Worm (Caenorhabditis elegans): Measurements from ENCODE around the gene efn-2.

Gene efn-2

DNA sequence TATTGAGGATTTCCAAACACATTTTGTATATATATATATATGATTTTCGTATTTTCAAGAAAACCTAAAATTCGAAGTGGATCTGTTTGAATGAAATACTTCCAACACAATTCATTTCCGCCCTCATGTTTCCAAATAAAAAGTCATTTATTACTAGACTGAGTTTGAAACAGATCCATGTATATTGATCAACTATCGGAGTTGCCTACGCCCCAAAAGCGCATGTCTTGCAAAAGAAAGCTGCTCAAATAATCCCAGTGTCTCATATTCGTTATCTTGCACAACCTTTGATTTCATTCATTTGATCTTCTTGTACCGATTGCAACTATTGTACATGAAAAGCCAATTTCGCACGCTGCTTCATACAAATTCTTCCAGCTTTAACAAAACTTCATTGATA is 26.5 kb downstream of the efn-2 start, which contains the start of gene R09H10.2:
R09H10.2 (plus strand) TSS at position 301 of the 400 bp plus-strand sequence.
- no peak for TF ChIP-seq K09A11.1 (tag; optimal IDR thresholded peaks at IDR 0.05; ENCODE audit: insufficient read depth)
- no peak for TF ChIP-seq ceh-14 (tag; optimal IDR thresholded peaks at IDR 0.05)
- TF ChIP-seq fax-1 (tag; optimal IDR thresholded peaks at IDR 0.05) = no peak
- TF ChIP-seq odd-2 (tag; optimal IDR thresholded peaks at IDR 0.05) = no peak
- TF ChIP-seq tbx-2 (tag; optimal IDR thresholded peaks at IDR 0.05) = no peak
- no peak for TF ChIP-seq sox-2 (GFP tag; IDR thresholded peaks at IDR 0.05)
- TF ChIP-seq elt-2 (tag; optimal IDR thresholded peaks at IDR 0.05) = no peak
- no peak for TF ChIP-seq ceh-31 (tag; optimal IDR thresholded peaks at IDR 0.05)

DNA sequence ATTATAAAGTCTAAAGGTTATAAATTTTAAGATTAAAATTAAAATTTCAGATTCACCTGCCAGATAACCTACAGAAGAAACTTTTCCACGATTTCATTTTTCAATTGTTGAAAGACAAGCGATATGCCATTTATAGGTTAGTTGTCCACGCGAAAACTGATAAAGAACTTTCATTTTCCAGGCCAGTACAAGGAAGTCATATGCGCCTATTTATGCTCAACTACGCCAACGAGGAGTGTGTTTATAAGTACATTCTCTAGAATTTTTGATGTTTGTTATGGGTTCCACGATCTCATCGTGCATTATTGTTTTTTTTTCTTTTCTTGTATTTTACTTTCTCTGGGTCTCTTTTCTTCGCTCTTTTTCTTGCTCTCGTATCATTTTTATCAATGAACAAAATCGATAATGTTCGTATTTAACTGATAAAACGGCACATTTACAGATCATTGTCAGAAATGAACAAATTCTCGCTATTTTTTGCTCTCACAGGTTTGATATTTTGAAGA is 30.5 kb downstream of the efn-2 start, which contains the start of gene R09H10.3:
R09H10.3 (plus strand) TSS at position 456 of the 506 bp plus-strand sequence.
- no peak for TF ChIP-seq ceh-48 (tag; optimal IDR thresholded peaks at IDR 0.05)
- peak; percentile 21 for TF ChIP-seq elt-2 (tag; optimal IDR thresholded peaks at IDR 0.05)

DNA sequence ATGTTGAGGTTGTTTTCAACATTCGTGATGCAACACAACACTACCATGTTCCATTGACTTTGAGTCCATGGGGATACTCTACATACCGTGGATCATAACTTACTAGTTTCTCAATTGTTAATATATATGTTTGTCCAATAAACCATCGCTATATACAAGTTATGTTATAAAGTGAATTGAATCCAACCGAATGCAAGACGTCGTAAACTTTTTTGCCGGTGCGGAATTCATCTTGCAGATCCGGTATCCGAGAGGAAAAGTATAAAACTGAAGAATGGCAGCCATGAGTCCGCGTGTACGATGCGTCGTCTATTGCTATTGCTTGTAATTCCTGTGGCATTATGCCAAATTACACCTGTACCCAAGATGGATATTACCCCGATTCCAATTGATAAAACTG is 32.1 kb downstream of the efn-2 start, which contains the start of gene R09H10.6:
R09H10.6 (plus strand) TSS at position 301 of the 400 bp plus-strand sequence.
- TF ChIP-seq ztf-16 (tag; optimal IDR thresholded peaks at IDR 0.05) (no peak), fkh-10 (GFP tag; optimal IDR thresholded peaks at IDR 0.05) (no peak), sdc-2 (tag; optimal IDR thresholded peaks at IDR 0.05) (no peak), ceh-2 (tag; optimal IDR thresholded peaks at IDR 0.05) (no peak), lim-6 (tag; optimal IDR thresholded peaks at IDR 0.05) (no peak), K09A11.1 (tag; optimal IDR thresholded peaks at IDR 0.05; ENCODE audit: insufficient read depth) (no peak), elt-2 (tag; optimal IDR thresholded peaks at IDR 0.05) (no peak), npax-4 (tag; optimal IDR thresholded peaks at IDR 0.05) (no peak), sox-4 (tag; optimal IDR thresholded peaks at IDR 0.05) (no peak), hlh-30 (tag; optimal IDR thresholded peaks at IDR 0.05; ENCODE audit: insufficient read depth) (no peak), ceh-9 (tag; optimal IDR thresholded peaks at IDR 0.05) (no peak), F13H6.1 (tag; optimal IDR thresholded peaks at IDR 0.05) (no peak), hlh-8 (tag; optimal IDR thresholded peaks at IDR 0.05) (no peak), unc-86 (tag; optimal IDR thresholded peaks at IDR 0.05) (no peak), T23F11.4 (GFP tag; optimal IDR thresholded peaks at IDR 0.05) (no peak), unc-42 (tag; optimal IDR thresholded peaks at IDR 0.05) (no peak), pha-2 (tag; optimal IDR thresholded peaks at IDR 0.05) (no peak), ets-4 (tag; optimal IDR thresholded peaks at IDR 0.05) (no peak), rnt-1 (tag; optimal IDR thresholded peaks at IDR 0.05) (no peak)

DNA sequence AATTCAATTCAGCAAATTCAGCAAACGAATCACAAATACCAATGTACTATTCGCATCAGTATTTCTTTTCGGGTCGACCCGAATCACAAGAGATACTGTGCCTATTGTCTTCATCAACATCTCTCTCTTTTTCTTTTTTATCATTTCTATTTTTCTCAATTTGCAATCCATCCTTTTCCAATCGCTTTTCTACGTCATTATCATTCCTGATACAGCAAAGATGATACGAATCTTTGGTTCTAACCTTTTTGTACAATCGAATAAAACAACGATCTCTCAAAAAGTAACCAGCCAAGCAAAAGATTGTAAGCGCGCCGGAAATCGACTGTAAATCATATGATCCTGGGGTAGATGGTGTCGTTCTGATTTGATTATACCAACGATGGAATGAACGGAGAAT is 33.8 kb downstream of the efn-2 start:
- TF ChIP-seq K02D7.2 (tag; optimal IDR thresholded peaks at IDR 0.05) = no peak
- TF ChIP-seq sox-2 (GFP tag; IDR thresholded peaks at IDR 0.05) = no peak
- TF ChIP-seq pat-9 (tag; optimal IDR thresholded peaks at IDR 0.05) = no peak
- TF ChIP-seq ets-4 (tag; optimal IDR thresholded peaks at IDR 0.05) = no peak
- no peak for TF ChIP-seq ahr-1 (tag; optimal IDR thresholded peaks at IDR 0.05)

DNA sequence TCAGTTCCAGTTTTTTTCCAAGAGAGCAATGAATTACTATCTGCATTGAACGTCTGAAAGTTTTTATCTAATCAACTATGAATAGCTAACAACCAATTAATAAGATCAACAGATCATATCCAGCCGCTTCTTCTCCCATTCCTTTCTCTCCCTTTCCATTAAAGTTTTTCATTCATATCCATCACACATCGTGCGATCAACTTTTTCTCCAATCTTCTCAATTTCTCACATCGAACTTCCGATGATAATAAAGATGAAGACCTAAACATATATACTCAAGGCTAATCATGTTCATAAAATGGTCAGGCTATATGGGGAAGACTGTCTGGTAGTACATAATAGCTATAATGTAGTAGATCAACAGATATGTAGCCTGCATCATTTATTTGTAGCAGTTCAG is 36.1 kb downstream of the efn-2 start:
- TF ChIP-seq nfya-1 (tag; optimal IDR thresholded peaks at IDR 0.05) (no peak), elt-4 (tag; optimal IDR thresholded peaks at IDR 0.05) (no peak), ztf-16 (tag; optimal IDR thresholded peaks at IDR 0.05) (no peak), hlh-15 (tag; optimal IDR thresholded peaks at IDR 0.05) (no peak), sox-4 (tag; optimal IDR thresholded peaks at IDR 0.05) (no peak), elt-2 (tag; optimal IDR thresholded peaks at IDR 0.05) (no peak), ceh-22 (tag; optimal IDR thresholded peaks at IDR 0.05) (no peak), pha-4 (tag; optimal IDR thresholded peaks at IDR 0.05) (no peak), Y22D7AL.16 (tag; optimal IDR thresholded peaks at IDR 0.05) (no peak)

Measured in whole organism, late embryonic.